Worm (Caenorhabditis elegans) whole organism, young adult: ENCODE measurements around the gene srz-102.

Experiments
- F22D6.2 ChIP-seq: sonication (generic microtip); optimal IDR thresholded peaks from 2 replicates; lab custom pipeline; 2016; ENCODE audit warnings: mild to moderate bottlenecking, missing genetic modification characterization, missing compliant biosample characterization
- F57C9.4 ChIP-seq: sonication (generic microtip); optimal IDR thresholded peaks from 2 replicates; lab custom pipeline; 2017; ENCODE audit warnings: mild to moderate bottlenecking, missing genetic modification characterization, missing compliant biosample characterization
- attf-3 ChIP-seq: fragments of 200-800 bp; sonication (Bioruptor generic); conservative IDR thresholded peaks from 2 replicates; pipeline ENCODE4 v1.3.6; 2022; ENCODE audit warnings: missing genetic modification reagents, missing genetic modification characterization, missing compliant biosample characterization
- bed-2 ChIP-seq: fragments of 200-800 bp; sonication (Bioruptor generic); IDR thresholded peaks from 2 replicates; pipeline ENCODE4 v1.3.6; 2022; ENCODE audit warnings: missing genetic modification reagents, missing genetic modification characterization, missing compliant biosample characterization
- ceh-79 ChIP-seq: sonication (generic microtip); optimal IDR thresholded peaks from 2 replicates; lab custom pipeline; 2017; ENCODE audit warnings: mild to moderate bottlenecking, missing genetic modification characterization, missing compliant biosample characterization
- lag-1 ChIP-seq: fragments of 200-800 bp; sonication (Bioruptor generic); IDR thresholded peaks from 2 replicates; pipeline ENCODE4 v1.3.6; 2022; ENCODE audit warnings: missing genetic modification reagents, missing genetic modification characterization, missing compliant biosample characterization
- mel-28 ChIP-seq: sonication (generic microtip); optimal IDR thresholded peaks from 2 replicates; lab custom pipeline; 2016; ENCODE audit warnings: borderline replicate concordance, mild to moderate bottlenecking, missing genetic modification characterization, missing compliant biosample characterization
- pbrm-1 ChIP-seq: fragments of 200-800 bp; sonication (Bioruptor generic); IDR thresholded peaks from 2 replicates; pipeline ENCODE4 v1.3.6; 2022; ENCODE audit warnings: missing genetic modification reagents, missing genetic modification characterization, missing compliant biosample characterization
- pha-4 ChIP-seq: fragments of 150-350 bp; sonication (generic microtip); optimal IDR thresholded peaks from 2 replicates; lab custom pipeline; 2014; ENCODE audit warnings: missing biosample characterization, missing genetic modification reagents, missing genetic modification characterization
- snpc-1.3 ChIP-seq: sonication (generic microtip); optimal IDR thresholded peaks from 2 replicates; lab custom pipeline; 2017; ENCODE audit warnings: missing genetic modification characterization, mild to moderate bottlenecking, missing compliant biosample characterization, antibody characterized with exemption, moderate library complexity, missing genotype, missing genetic modification reagents; ENCODE audit not compliant: insufficient read depth
- snpc-3.4 ChIP-seq: sonication (generic microtip); optimal IDR thresholded peaks from 2 replicates; lab custom pipeline; 2017; ENCODE audit warnings: missing genetic modification characterization, mild to moderate bottlenecking, missing compliant biosample characterization, antibody characterized with exemption, moderate library complexity, missing genotype, missing genetic modification reagents
- snpc-4 ChIP-seq, 5 experiments: fragments of 150-350 bp in 1 of 5; sonication (generic microtip) in 4 of 5; optimal IDR thresholded peaks; 2 replicates each; lab custom pipeline; 2014 to 2018; ENCODE audit warnings: missing genetic modification characterization in 5 of 5, missing biosample characterization in 3 of 5, antibody characterized with exemption in 2 of 5, mild to moderate bottlenecking in 2 of 5, missing compliant biosample characterization in 2 of 5, missing genotype in 2 of 5, moderate library complexity in 2 of 5, missing genetic modification reagents in 1 of 5
- unc-130 ChIP-seq: sonication (generic microtip); optimal IDR thresholded peaks from 2 replicates; lab custom pipeline; 2016; ENCODE audit warnings: missing genetic modification reagents, missing genetic modification characterization, missing compliant biosample characterization
- unc-62 ChIP-seq: fragments of 150-350 bp; optimal IDR thresholded peaks from 2 replicates; lab custom pipeline; 2014; ENCODE audit warnings: missing biosample characterization, missing genetic modification reagents, missing genetic modification characterization

DNA sequence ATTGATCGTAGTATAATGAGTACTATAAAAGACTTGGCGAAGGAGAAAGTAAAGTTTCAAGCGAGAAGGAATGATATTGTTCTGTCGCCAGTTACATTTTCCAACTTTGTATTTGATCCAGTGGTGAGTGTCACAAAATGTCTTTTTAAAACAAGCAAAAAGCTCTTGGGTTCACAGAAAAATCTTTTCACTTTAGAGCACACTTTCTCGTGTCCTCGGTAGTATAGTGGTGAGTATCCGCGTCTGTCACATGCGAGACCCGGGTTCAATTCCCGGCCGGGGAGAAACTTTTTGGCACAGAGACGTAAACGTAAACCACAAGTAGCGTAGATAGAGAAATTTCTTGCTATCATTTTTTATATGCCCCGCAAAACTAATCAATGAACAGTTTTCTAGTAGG is 47.0 kb upstream of the srz-102 start:
- TF ChIP-seq pha-4 (tag; lab: Kevin White, UChicago), result no peak
- no peak for TF ChIP-seq unc-130 (GFP tag; lab: Kevin White, UChicago)
- no peak for TF ChIP-seq mel-28 (tag; lab: Kevin White, UChicago)
- TF ChIP-seq F22D6.2, result no peak
- peak; percentile 39 for TF ChIP-seq snpc-3.4 (tag; lab: Kevin White, UChicago)
- TF ChIP-seq unc-62 (GFP tag; lab: Kevin White, UChicago), result no peak
- no peak for TF ChIP-seq snpc-1.3 (tag; lab: Kevin White, UChicago)
- TF ChIP-seq ceh-79, result no peak
- 0 out of 2 replicates have a peak, but pooled peaks have one; percentile 53 for TF ChIP-seq pbrm-1 (GFP tag; lab: Robert Waterston, UW)
- no peak for TF ChIP-seq attf-3
- no peak for TF ChIP-seq F57C9.4 (tag; lab: Kevin White, UChicago)
- TF ChIP-seq snpc-4 (GFP tag; optimal IDR thresholded peaks at IDR 0.05; lab: Kevin White, UChicago), result peak; percentile 63
- peak in 2 of 4 experiments; percentile 18 to 83 for TF ChIP-seq snpc-4 (tag; optimal IDR thresholded peaks at IDR 0.05; lab: Kevin White, UChicago)
- no peak for TF ChIP-seq lag-1
- TF ChIP-seq bed-2 (GFP tag; lab: Robert Waterston, UW), result no peak
